Worm (Caenorhabditis elegans) whole organism, L1 larva: ENCODE results near the gene F08D12.3.

Experiments used
- blmp-1 ChIP-seq: fragments of 150-350 bp; optimal IDR thresholded peaks from 2 replicates; lab custom pipeline; 2014; ENCODE audit warnings: missing biosample characterization, missing genetic modification characterization
- ces-1 ChIP-seq: fragments of 150-350 bp; optimal IDR thresholded peaks from 2 replicates; lab custom pipeline; 2014; ENCODE audit warnings: missing biosample characterization, missing genetic modification reagents, missing genetic modification characterization
- efl-1 ChIP-seq, 4 experiments: fragments of 150-350 bp; optimal IDR thresholded peaks in 3 of 4; peaks in 1 of 4; 1 replicate in 1 of 4; 2 replicates in 3 of 4; lab custom pipeline; 2014; ENCODE audit warnings: missing biosample characterization in 2 of 4, missing genetic modification characterization in 2 of 4, missing genetic modification reagents in 2 of 4
- fkh-4 ChIP-seq: sonication (generic microtip); optimal IDR thresholded peaks from 2 replicates; lab custom pipeline; 2016; ENCODE audit warnings: missing compliant biosample characterization, missing genetic modification characterization, borderline replicate concordance
- jun-1 ChIP-seq: fragments of 150-350 bp; optimal IDR thresholded peaks from 2 replicates; lab custom pipeline; 2014; ENCODE audit warnings: missing biosample characterization, missing genetic modification reagents, missing genetic modification characterization
- lsy-2 ChIP-seq, 2 experiments: fragments of 150-350 bp; optimal IDR thresholded peaks; 2 replicates each; lab custom pipeline; 2014; ENCODE audit warnings: missing biosample characterization in 2 of 2, missing genetic modification characterization in 2 of 2
- mep-1 ChIP-seq: fragments of 150-350 bp; optimal IDR thresholded peaks from 2 replicates; lab custom pipeline; 2014; ENCODE audit warnings: missing biosample characterization, missing genetic modification characterization
- nhr-12 ChIP-seq: sonication (generic microtip); optimal IDR thresholded peaks from 2 replicates; lab custom pipeline; 2017; ENCODE audit warnings: missing biosample characterization, missing genetic modification characterization
- nhr-76 ChIP-seq: sonication (generic microtip); optimal IDR thresholded peaks from 2 replicates; lab custom pipeline; 2017; ENCODE audit warnings: missing biosample characterization, missing genetic modification characterization
- nhr-77 ChIP-seq: fragments of 150-350 bp; optimal IDR thresholded peaks from 2 replicates; lab custom pipeline; 2014; ENCODE audit warnings: missing biosample characterization, missing genetic modification characterization
- snpc-4 ChIP-seq: fragments of 150-350 bp; optimal IDR thresholded peaks from 2 replicates; lab custom pipeline; 2014; ENCODE audit warnings: missing biosample characterization, missing genetic modification characterization
- unc-62 ChIP-seq: fragments of 150-350 bp; optimal IDR thresholded peaks from 2 replicates; lab custom pipeline; 2014; ENCODE audit warnings: missing biosample characterization, missing genetic modification reagents, missing genetic modification characterization

- TF ChIP-seq fkh-4 (tag; lab: Kevin White, UChicago), result no peak
- TF ChIP-seq jun-1 (tag; lab: Kevin White, UChicago), result no peak
- no peak for TF ChIP-seq snpc-4 (tag; lab: Kevin White, UChicago)
- TF ChIP-seq lsy-2 (tag; optimal IDR thresholded peaks at IDR 0.05; lab: Kevin White, UChicago), result no peak
- no peak for TF ChIP-seq efl-1 (optimal IDR thresholded peaks at IDR 0.05; lab: Kevin White, UChicago)
- TF ChIP-seq efl-1 (GFP tag; optimal IDR thresholded peaks at IDR 0.05 in 1 of 2; lab: Kevin White, UChicago), result peak in 1 of 2 experiments; percentile 75
- TF ChIP-seq mep-1 (tag; lab: Kevin White, UChicago), result no peak
- no peak for TF ChIP-seq unc-62 (GFP tag; lab: Kevin White, UChicago)
- no peak for TF ChIP-seq nhr-76
- TF ChIP-seq nhr-12 (tag; lab: Kevin White, UChicago), result no peak
- no peak for TF ChIP-seq ces-1
- TF ChIP-seq nhr-77 (tag; lab: Kevin White, UChicago), result no peak
- no peak for TF ChIP-seq blmp-1 (tag; lab: Kevin White, UChicago)
Observed at ce11 chrII:2830144-2830543, 50.8 kb downstream of the F08D12.3 start.
